Fruit fly (Drosophila melanogaster) whole organism, embryonic: ENCODE data around the gene Cpr64Ab.

Experiments used
- Bteb2 ChIP-seq: fragments of 200-800 bp; sonication (Bioruptor generic); optimal IDR thresholded peaks from 2 replicates; lab custom pipeline; 2016; ENCODE audit warnings: missing biosample characterization, missing genetic modification characterization
- CG10959 ChIP-seq: fragments of 200-800 bp; sonication (Bioruptor generic); IDR thresholded peaks from 2 replicates; pipeline ENCODE4 v1.3.6; 2022; ENCODE audit warnings: missing biosample characterization, missing genetic modification characterization
- CG17361 ChIP-seq: fragments of 200-800 bp; sonication (Bioruptor generic); IDR thresholded peaks from 3 replicates; pipeline ENCODE4 v1.3.6; 2022; ENCODE audit warnings: missing biosample characterization, missing genetic modification characterization
- CG3847 ChIP-seq: fragments of 200-800 bp; sonication (Bioruptor generic); IDR thresholded peaks from 2 replicates; pipeline ENCODE4 v1.3.6; 2022; ENCODE audit warnings: missing biosample characterization, missing genetic modification characterization
- CG8290 ChIP-seq, 3 experiments: fragments of 200-800 bp; sonication (Bioruptor generic); optimal IDR thresholded peaks; 2 replicates each; lab custom pipeline; 2016 to 2019; ENCODE audit warnings: missing biosample characterization in 3 of 3, missing genetic modification characterization in 3 of 3, mild to moderate bottlenecking in 2 of 3, moderate library complexity in 1 of 3
- Rfx ChIP-seq: fragments of 200-800 bp; sonication (Bioruptor generic); IDR thresholded peaks from 2 replicates; pipeline ENCODE4 v1.3.6; 2022; ENCODE audit warnings: missing biosample characterization, missing genetic modification characterization
- exex ChIP-seq: fragments of 200-800 bp; sonication (Bioruptor generic); optimal IDR thresholded peaks from 4 replicates; lab custom pipeline; 2018; ENCODE audit warnings: missing biosample characterization, mild to moderate bottlenecking, missing genetic modification characterization, moderate library complexity
- pita ChIP-seq: fragments of 200-800 bp; sonication (Bioruptor generic); optimal IDR thresholded peaks from 2 replicates; lab custom pipeline; 2017; ENCODE audit warnings: missing biosample characterization, mild to moderate bottlenecking, missing genetic modification characterization
- shn ChIP-seq: fragments of 200-800 bp; sonication (Bioruptor generic); optimal IDR thresholded peaks from 3 replicates; lab custom pipeline; 2016; ENCODE audit warnings: missing biosample characterization, missing genetic modification characterization
- so ChIP-seq: fragments of 200-800 bp; sonication (Bioruptor generic); IDR thresholded peaks from 3 replicates; pipeline ENCODE4 v1.3.6; 2022; ENCODE audit warnings: missing biosample characterization, missing genetic modification characterization

DNA sequence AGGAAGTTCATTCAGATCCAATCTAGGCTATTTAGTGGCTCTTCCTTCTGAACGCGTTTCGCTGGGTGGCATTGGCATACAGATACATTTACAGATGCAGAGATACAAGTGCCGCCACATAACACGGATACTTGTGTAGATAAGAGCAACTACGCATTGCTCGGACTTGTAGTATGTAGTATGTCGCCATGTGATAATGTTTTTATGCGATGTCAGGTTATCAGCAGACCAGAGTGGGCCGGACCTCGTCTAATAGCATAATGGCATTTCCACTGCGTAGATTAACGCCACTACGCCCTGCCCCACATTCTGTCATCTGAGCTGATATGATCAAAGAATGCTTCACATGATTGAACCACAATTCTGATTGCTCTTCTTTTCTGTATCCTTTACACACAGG, 10.5 kb upstream of the Cpr64Ab start:
- TF ChIP-seq Bteb2 (GFP tag; lab: Kevin White, UChicago) (no peak), so (GFP tag; lab: Robert Waterston, UW) (no peak), Rfx (GFP tag; lab: Robert Waterston, UW) (no peak), CG8290 (GFP tag; optimal IDR thresholded peaks at IDR 0.05; lab: Kevin White, UChicago) (no peak), CG8290 (tag; optimal IDR thresholded peaks at IDR 0.05; lab: Kevin White, UChicago) (no peak), exex (tag; lab: Kevin White, UChicago) (peak; percentile 17), pita (no peak), CG3847 (GFP tag; lab: Robert Waterston, UW) (no peak), shn (GFP tag; lab: Kevin White, UChicago) (no peak), CG10959 (no peak), CG17361 (GFP tag; lab: Robert Waterston, UW) (no peak)
